Worm (Caenorhabditis elegans): ENCODE data around the gene hlh-1.

hlh-1 gene

DNA sequence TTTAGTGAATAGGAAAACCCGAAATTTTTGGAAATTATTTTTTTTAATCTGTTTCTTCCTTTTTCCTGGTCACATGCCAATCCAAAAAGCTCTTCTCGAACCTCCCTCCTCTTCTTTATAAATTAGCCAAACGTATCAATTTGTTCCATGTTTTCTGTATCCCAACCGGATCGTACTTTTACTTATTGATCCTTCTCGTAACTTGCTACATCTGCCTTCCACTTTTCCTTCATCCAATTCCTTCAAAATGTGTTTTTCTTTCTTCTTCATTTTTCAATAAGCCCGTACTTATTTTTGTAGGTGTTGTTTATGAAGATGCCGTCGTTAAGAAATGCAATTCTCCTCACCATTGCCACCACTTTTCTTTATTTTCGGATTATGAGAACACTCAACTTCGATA is 6.5 kb upstream of the hlh-1 start, which contains the start of gene cyp-23A1:
cyp-23A1 (plus strand) TSS at position 301 of the 400 bp plus-strand sequence.
- no peak for TF ChIP-seq hnd-1 (tag; optimal IDR thresholded peaks at IDR 0.05)

DNA sequence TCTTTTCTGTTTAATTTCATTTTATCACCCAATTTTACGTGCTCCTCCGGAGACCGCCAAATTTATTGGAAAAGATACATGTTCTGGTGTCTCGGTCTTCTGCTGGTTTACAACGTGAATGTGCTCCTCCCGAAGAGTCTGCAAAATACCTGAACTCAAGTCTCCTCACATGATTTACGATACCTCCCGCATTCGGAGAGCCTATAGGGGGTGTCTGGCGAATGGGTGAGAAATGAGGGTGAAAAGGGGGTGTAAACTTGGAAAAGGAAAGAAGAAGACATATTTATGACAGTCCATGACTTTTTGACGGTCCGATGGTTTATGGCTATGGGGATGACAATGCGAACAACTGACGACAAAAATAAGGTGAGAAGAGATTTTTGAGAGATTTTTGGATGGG is 2.1 kb upstream of the hlh-1 start:
- TF ChIP-seq tbx-11 (GFP tag; IDR thresholded peaks at IDR 0.05) (0 out of 2 replicates have a peak, but pooled peaks have one; percentile 38), hmg-4 (GFP tag; optimal IDR thresholded peaks at IDR 0.05) (no peak)

DNA sequence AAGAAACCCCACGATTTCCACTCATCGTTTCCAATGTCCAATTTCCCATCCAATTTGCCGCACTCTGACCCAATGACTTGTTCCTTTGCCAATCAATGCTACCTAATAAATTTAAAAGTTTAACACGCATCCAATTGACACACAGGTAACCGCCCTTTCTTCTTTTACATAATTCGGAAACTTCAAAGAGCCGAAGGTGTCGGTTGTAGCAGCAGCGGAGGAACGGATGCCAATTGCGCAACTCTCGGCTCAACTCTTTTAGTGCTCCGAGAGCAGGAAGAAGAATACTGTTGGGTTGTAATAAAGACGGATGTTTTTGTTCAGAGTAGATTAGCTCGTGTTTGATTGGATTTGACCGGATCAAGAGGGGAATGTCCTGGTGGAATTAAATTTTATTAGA is 1.1 kb upstream of the hlh-1 start:
- TF ChIP-seq hmg-4 (GFP tag; optimal IDR thresholded peaks at IDR 0.05) (peak; percentile 40), ets-7 (tag; optimal IDR thresholded peaks at IDR 0.05) (no peak), B0310.2 (tag; optimal IDR thresholded peaks at IDR 0.05) (no peak), ama-1 (optimal IDR thresholded peaks at IDR 0.05) (no peak)

DNA sequence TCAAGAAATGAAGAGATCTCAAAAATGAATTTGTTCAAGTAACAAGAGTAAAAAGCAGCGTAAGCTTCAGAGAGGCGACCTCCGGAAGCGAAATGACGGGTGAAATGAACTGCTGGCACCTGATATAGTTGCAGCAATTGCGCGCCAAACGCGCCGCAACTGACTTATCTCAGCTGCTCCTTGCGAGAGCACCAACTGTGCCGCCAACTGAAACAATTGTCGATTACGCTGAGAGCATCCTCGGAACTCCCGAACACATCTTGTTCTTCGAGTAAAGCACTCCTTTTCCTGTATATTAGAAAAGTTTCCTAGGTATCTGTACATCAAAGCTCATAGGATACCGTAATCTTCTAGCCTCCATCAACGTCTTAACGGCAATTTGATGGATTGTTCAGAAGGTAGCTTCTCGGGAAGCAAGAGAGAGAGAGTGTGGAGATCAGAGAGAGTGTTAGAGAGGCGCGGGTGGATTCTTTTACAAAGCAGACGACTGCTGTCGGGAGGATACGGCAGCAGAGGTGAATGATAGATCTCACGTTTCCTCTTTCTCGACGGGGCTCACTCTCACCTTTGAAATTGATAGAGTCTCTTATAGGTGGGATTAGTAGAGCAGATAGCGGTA is 1.7 kb downstream of the hlh-1 start:
- TF ChIP-seq scrt-1 (GFP tag; IDR thresholded peaks at IDR 0.05) (no peak), hmbx-1 (tag; optimal IDR thresholded peaks at IDR 0.05) (no peak), hnd-1 (tag; optimal IDR thresholded peaks at IDR 0.05) (no peak), pes-1 (GFP tag; IDR thresholded peaks at IDR 0.05) (no peak), tra-4 (tag; optimal IDR thresholded peaks at IDR 0.05) (no peak), B0310.2 (tag; optimal IDR thresholded peaks at IDR 0.05) (no peak), ama-1 (optimal IDR thresholded peaks at IDR 0.05) (no peak), tbx-11 (GFP tag; IDR thresholded peaks at IDR 0.05) (no peak), F13C5.2 (tag; optimal IDR thresholded peaks at IDR 0.05) (no peak), sea-1 (GFP tag; conservative IDR thresholded peaks at IDR 0.05) (no peak), ceh-13 (GFP tag; optimal IDR thresholded peaks at IDR 0.05) (no peak), ets-7 (tag; optimal IDR thresholded peaks at IDR 0.05) (no peak), tbx-37 (GFP tag; conservative IDR thresholded peaks at IDR 0.05) (no peak), hmg-4 (GFP tag; optimal IDR thresholded peaks at IDR 0.05) (no peak), flt-1 (GFP tag; IDR thresholded peaks at IDR 0.05) (no peak), aly-1 (tag; optimal IDR thresholded peaks at IDR 0.05) (no peak), ceh-36 (tag; optimal IDR thresholded peaks at IDR 0.05) (no peak)

DNA sequence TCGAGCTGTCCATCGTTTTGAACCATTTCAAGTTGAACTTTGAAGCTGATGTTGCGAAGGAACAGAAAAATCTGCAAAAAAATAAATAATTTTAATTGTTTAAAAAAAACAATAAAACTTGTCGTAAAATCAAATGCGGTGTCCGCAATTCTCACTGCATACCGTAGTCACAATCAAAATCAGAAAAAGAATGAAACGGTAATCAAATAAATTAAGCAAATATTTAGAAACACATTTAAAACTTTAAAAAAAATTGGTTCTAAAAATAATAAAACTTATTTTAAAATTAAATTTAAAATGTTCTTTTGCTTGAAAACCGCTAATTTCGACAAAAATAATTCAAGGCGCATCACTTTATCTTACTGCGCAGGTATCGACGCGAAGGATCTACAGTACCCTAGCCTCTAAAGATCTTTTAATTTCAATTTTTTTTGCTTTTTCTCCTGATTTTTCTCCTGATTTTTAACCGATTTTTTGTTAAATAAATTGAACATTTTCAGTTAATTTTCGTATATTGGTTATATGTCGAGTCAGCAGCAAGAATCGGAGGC is 4.8 kb downstream of the hlh-1 start, which contains the start of the genes B0304.4 and B0304.2:
B0304.4 (minus strand) TSS at position 101 of the 551 bp plus-strand sequence.
B0304.2 (plus strand) TSS at position 501 of the 551 bp plus-strand sequence.
- TF ChIP-seq ets-7 (tag; optimal IDR thresholded peaks at IDR 0.05) (no peak), hnd-1 (tag; optimal IDR thresholded peaks at IDR 0.05) (no peak)

DNA sequence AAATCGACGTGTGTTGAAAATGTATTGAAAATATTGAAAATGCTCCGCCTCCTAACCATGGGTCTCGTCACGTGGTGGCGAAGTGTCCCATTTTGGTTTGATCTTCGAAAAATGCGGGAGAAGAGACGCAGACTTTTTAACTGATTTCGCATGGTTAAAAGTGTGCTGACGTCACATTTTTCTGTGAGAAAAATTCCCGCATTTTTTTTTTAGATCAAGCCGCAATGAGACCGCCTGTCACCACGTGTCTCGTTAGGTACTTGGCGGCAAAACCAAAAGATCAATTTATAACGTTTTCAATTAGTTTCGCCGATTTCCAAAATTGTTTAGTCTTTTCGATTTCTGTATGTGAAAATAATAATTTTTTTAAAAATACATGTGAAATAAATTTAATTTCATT is 6.8 kb downstream of the hlh-1 start:
- TF ChIP-seq tbx-11 (GFP tag; IDR thresholded peaks at IDR 0.05) (no peak), hmg-4 (GFP tag; optimal IDR thresholded peaks at IDR 0.05) (no peak), scrt-1 (GFP tag; IDR thresholded peaks at IDR 0.05) (no peak), pes-1 (GFP tag; IDR thresholded peaks at IDR 0.05) (no peak), F13C5.2 (tag; optimal IDR thresholded peaks at IDR 0.05) (no peak), ets-7 (tag; optimal IDR thresholded peaks at IDR 0.05) (no peak), tra-4 (tag; optimal IDR thresholded peaks at IDR 0.05) (no peak), ceh-13 (GFP tag; optimal IDR thresholded peaks at IDR 0.05) (no peak), sea-1 (GFP tag; conservative IDR thresholded peaks at IDR 0.05) (no peak), tbx-37 (GFP tag; conservative IDR thresholded peaks at IDR 0.05) (no peak), ceh-36 (tag; optimal IDR thresholded peaks at IDR 0.05) (no peak), ama-1 (optimal IDR thresholded peaks at IDR 0.05) (no peak), flt-1 (GFP tag; IDR thresholded peaks at IDR 0.05) (no peak), hnd-1 (tag; optimal IDR thresholded peaks at IDR 0.05) (no peak)

DNA sequence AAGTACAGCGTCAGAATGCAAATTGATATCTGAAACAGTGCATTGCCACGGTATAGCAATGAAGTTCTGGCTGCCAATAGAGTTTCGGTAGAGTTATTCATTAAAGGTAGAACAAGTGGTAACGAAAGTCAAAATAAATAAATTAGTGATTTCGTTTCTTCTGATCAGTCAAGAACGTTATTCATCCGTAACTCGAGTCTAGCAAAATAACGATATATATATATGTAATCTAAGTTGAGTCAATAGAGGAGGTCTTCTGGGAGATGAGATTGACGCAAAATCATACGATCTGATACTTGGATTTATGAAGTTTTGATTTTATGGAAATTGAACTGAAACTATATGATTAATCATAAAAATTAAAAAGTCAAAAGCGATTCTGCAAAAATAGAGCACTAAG is 9.4 kb downstream of the hlh-1 start, which contains the start of gene sra-35:
sra-35 (minus strand) TSS at position 101 of the 400 bp plus-strand sequence.
- no peak for TF ChIP-seq ets-7 (tag; optimal IDR thresholded peaks at IDR 0.05)
- no peak for TF ChIP-seq hnd-1 (tag; optimal IDR thresholded peaks at IDR 0.05)
- TF ChIP-seq aly-1 (tag; optimal IDR thresholded peaks at IDR 0.05) = no peak
- no peak for TF ChIP-seq F13C5.2 (tag; optimal IDR thresholded peaks at IDR 0.05)
- TF ChIP-seq B0310.2 (tag; optimal IDR thresholded peaks at IDR 0.05) = no peak
- TF ChIP-seq ceh-13 (GFP tag; optimal IDR thresholded peaks at IDR 0.05) = no peak
- no peak for TF ChIP-seq sea-1 (GFP tag; conservative IDR thresholded peaks at IDR 0.05)

DNA sequence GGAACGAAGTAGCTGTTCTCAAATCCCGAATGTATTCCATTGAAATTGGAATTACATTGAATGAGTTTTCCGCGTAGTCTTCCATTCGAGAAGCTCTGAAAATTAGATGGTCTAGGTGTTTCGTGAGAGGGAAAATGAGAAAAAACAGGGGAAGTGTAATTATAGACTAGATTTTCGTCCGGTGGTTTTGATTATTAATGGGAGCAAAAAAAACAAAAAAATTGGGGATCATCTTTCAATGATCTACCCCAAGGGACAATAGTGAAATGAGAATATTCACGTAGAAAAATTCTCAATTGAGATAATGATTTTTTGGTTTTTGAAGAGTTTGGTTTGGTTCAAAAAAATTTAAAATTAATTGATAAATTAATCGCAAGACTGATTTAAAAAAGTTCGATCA is 13.5 kb downstream of the hlh-1 start, which contains the start of gene sra-32:
sra-32 (minus strand) TSS at position 101 of the 400 bp plus-strand sequence.
- no peak for TF ChIP-seq hmbx-1 (tag; optimal IDR thresholded peaks at IDR 0.05)
- no peak for TF ChIP-seq aly-1 (tag; optimal IDR thresholded peaks at IDR 0.05)
- TF ChIP-seq ama-1 (optimal IDR thresholded peaks at IDR 0.05) = no peak
- TF ChIP-seq pes-1 (GFP tag; IDR thresholded peaks at IDR 0.05) = no peak
- no peak for TF ChIP-seq tbx-37 (GFP tag; conservative IDR thresholded peaks at IDR 0.05)
- TF ChIP-seq ceh-36 (tag; optimal IDR thresholded peaks at IDR 0.05) = no peak
- TF ChIP-seq hmg-4 (GFP tag; optimal IDR thresholded peaks at IDR 0.05) = no peak
- no peak for TF ChIP-seq ceh-13 (GFP tag; optimal IDR thresholded peaks at IDR 0.05)
- no peak for TF ChIP-seq hnd-1 (tag; optimal IDR thresholded peaks at IDR 0.05)
- no peak for TF ChIP-seq sea-1 (GFP tag; conservative IDR thresholded peaks at IDR 0.05)
- no peak for TF ChIP-seq tbx-11 (GFP tag; IDR thresholded peaks at IDR 0.05)
- no peak for TF ChIP-seq flt-1 (GFP tag; IDR thresholded peaks at IDR 0.05)
- no peak for TF ChIP-seq F13C5.2 (tag; optimal IDR thresholded peaks at IDR 0.05)
- no peak for TF ChIP-seq ets-7 (tag; optimal IDR thresholded peaks at IDR 0.05)
- no peak for TF ChIP-seq scrt-1 (GFP tag; IDR thresholded peaks at IDR 0.05)
- no peak for TF ChIP-seq B0310.2 (tag; optimal IDR thresholded peaks at IDR 0.05)
- TF ChIP-seq tra-4 (tag; optimal IDR thresholded peaks at IDR 0.05) = no peak
